Worm (Caenorhabditis elegans) whole organism, L1 larva: Measurements from ENCODE around the gene F49H12.7.

Experiments used
- ama-1 ChIP-seq: fragments of 150-350 bp; optimal IDR thresholded peaks from 2 replicates; lab custom pipeline; 2014
- ceh-8 ChIP-seq: fragments of 200-800 bp; sonication (Bioruptor generic); optimal IDR thresholded peaks from 2 replicates; lab custom pipeline; 2018; ENCODE audit warnings: mild to moderate bottlenecking, missing genetic modification characterization, moderate library complexity, missing compliant biosample characterization
- ceh-88 ChIP-seq: fragments of 200-800 bp; sonication (Bioruptor generic); IDR thresholded peaks from 2 replicates; pipeline ENCODE4 v1.3.6; 2022; ENCODE audit warnings: missing genetic modification characterization, missing compliant biosample characterization
- ceh-90 ChIP-seq: sonication (generic microtip); optimal IDR thresholded peaks from 2 replicates; lab custom pipeline; 2016; ENCODE audit warnings: missing genetic modification characterization, missing compliant biosample characterization
- dpl-1 ChIP-seq, 3 experiments: fragments of 150-350 bp in 2 of 3; sonication (generic microtip) in 1 of 3; optimal IDR thresholded peaks; 2 replicates each; lab custom pipeline; 2014 to 2017; ENCODE audit warnings: missing biosample characterization in 3 of 3, missing genetic modification characterization in 3 of 3, missing genetic modification reagents in 3 of 3
- efl-1 ChIP-seq, 4 experiments: fragments of 150-350 bp; optimal IDR thresholded peaks in 3 of 4; peaks in 1 of 4; 1 replicate in 1 of 4; 2 replicates in 3 of 4; lab custom pipeline; 2014; ENCODE audit warnings: missing biosample characterization in 2 of 4, missing genetic modification characterization in 2 of 4, missing genetic modification reagents in 2 of 4
- efl-3 ChIP-seq: fragments of 200-800 bp; sonication (Bioruptor generic); optimal IDR thresholded peaks from 2 replicates; lab custom pipeline; 2018; ENCODE audit warnings: mild to moderate bottlenecking, missing genetic modification characterization, missing compliant biosample characterization
- egl-13 ChIP-seq: sonication (generic microtip); optimal IDR thresholded peaks from 2 replicates; lab custom pipeline; 2016; ENCODE audit warnings: missing genotype, missing genetic modification reagents, missing genetic modification characterization, missing compliant biosample characterization
- egl-27 ChIP-seq, 2 experiments: fragments of 150-350 bp in 1 of 2; sonication (generic microtip); optimal IDR thresholded peaks; 3 replicates each; lab custom pipeline; 2017 to 2018; ENCODE audit warnings: missing biosample characterization in 2 of 2, missing genetic modification characterization in 2 of 2, missing genetic modification reagents in 2 of 2
- elt-2 ChIP-seq: sonication (generic microtip); optimal IDR thresholded peaks from 2 replicates; lab custom pipeline; 2016; ENCODE audit warnings: missing genetic modification characterization, mild to moderate bottlenecking, inconsistent platforms, missing compliant biosample characterization, missing genetic modification reagents
- fkh-10 ChIP-seq: sonication (generic microtip); optimal IDR thresholded peaks from 2 replicates; lab custom pipeline; 2017; ENCODE audit warnings: missing biosample characterization, missing genetic modification reagents, missing genetic modification characterization
- hpl-2 ChIP-seq: fragments of 150-350 bp; optimal IDR thresholded peaks from 2 replicates; lab custom pipeline; 2014; ENCODE audit warnings: missing biosample characterization, missing genetic modification reagents, missing genetic modification characterization
- irx-1 ChIP-seq: sonication (generic microtip); optimal IDR thresholded peaks from 2 replicates; lab custom pipeline; 2016; ENCODE audit warnings: missing genetic modification characterization, missing compliant biosample characterization
- lin-15B ChIP-seq: fragments of 150-350 bp; sonication (generic microtip); optimal IDR thresholded peaks from 3 replicates; lab custom pipeline; 2014; ENCODE audit warnings: missing biosample characterization, missing genetic modification characterization
- lin-35 ChIP-seq, 2 experiments: fragments of 150-350 bp; optimal IDR thresholded peaks; 2 replicates each; lab custom pipeline; 2014; ENCODE audit warnings: missing biosample characterization in 2 of 2, missing genetic modification characterization in 2 of 2, missing genetic modification reagents in 2 of 2
- mdl-1 ChIP-seq, 2 experiments: fragments of 150-350 bp; optimal IDR thresholded peaks; 2 replicates each; lab custom pipeline; 2014 to 2017; ENCODE audit warnings: missing biosample characterization in 2 of 2, missing genetic modification characterization in 2 of 2, inconsistent platforms in 1 of 2
- mef-2 ChIP-seq: fragments of 150-350 bp; optimal IDR thresholded peaks from 2 replicates; lab custom pipeline; 2014; ENCODE audit warnings: missing biosample characterization, missing genetic modification characterization
- nhr-11 ChIP-seq: fragments of 150-350 bp; optimal IDR thresholded peaks from 2 replicates; lab custom pipeline; 2014; ENCODE audit warnings: missing biosample characterization, missing genetic modification characterization
- nhr-19 ChIP-seq: fragments of 200-800 bp; sonication (Bioruptor generic); conservative IDR thresholded peaks from 2 replicates; pipeline ENCODE4 v1.3.6; 2022; ENCODE audit warnings: missing genetic modification characterization, missing compliant biosample characterization
- nhr-28 ChIP-seq: fragments of 150-350 bp; optimal IDR thresholded peaks from 2 replicates; lab custom pipeline; 2014; ENCODE audit warnings: missing biosample characterization, missing genetic modification characterization
- nhr-71 ChIP-seq: sonication (generic microtip); optimal IDR thresholded peaks from 2 replicates; lab custom pipeline; 2016; ENCODE audit warnings: mild to moderate bottlenecking, missing genetic modification characterization, moderate library complexity, missing compliant biosample characterization
- nhr-76 ChIP-seq: sonication (generic microtip); optimal IDR thresholded peaks from 2 replicates; lab custom pipeline; 2017; ENCODE audit warnings: missing biosample characterization, missing genetic modification characterization
- nhr-77 ChIP-seq: fragments of 150-350 bp; optimal IDR thresholded peaks from 2 replicates; lab custom pipeline; 2014; ENCODE audit warnings: missing biosample characterization, missing genetic modification characterization
- nhr-90 ChIP-seq: sonication (generic microtip); optimal IDR thresholded peaks from 2 replicates; lab custom pipeline; 2016; ENCODE audit warnings: mild to moderate bottlenecking, missing genetic modification characterization, missing compliant biosample characterization; ENCODE audit not compliant: poor library complexity
- pax-3 ChIP-seq: fragments of 200-800 bp; sonication (Bioruptor generic); optimal IDR thresholded peaks from 2 replicates; lab custom pipeline; 2018; ENCODE audit warnings: mild to moderate bottlenecking, missing genetic modification characterization, moderate library complexity, missing compliant biosample characterization
- sox-4 ChIP-seq: sonication (generic microtip); optimal IDR thresholded peaks from 2 replicates; lab custom pipeline; 2016; ENCODE audit warnings: missing genetic modification characterization, missing compliant biosample characterization
- sup-37 ChIP-seq: fragments of 200-800 bp; sonication (Bioruptor generic); optimal IDR thresholded peaks from 2 replicates; lab custom pipeline; 2018; ENCODE audit warnings: mild to moderate bottlenecking, missing genetic modification characterization, missing compliant biosample characterization
- swsn-7 ChIP-seq: sonication (generic microtip); optimal IDR thresholded peaks from 2 replicates; lab custom pipeline; 2016; ENCODE audit warnings: missing genetic modification characterization, missing compliant biosample characterization
- tbx-2 ChIP-seq: sonication (generic microtip); optimal IDR thresholded peaks from 2 replicates; lab custom pipeline; 2016; ENCODE audit warnings: missing genetic modification characterization, missing compliant biosample characterization
- tlp-1 ChIP-seq: fragments of 150-350 bp; optimal IDR thresholded peaks from 2 replicates; lab custom pipeline; 2014; ENCODE audit warnings: missing biosample characterization, missing genetic modification characterization
- unc-30 ChIP-seq: sonication (generic microtip); optimal IDR thresholded peaks from 2 replicates; lab custom pipeline; 2017; ENCODE audit warnings: missing biosample characterization, missing genetic modification characterization
- unc-62 ChIP-seq: fragments of 150-350 bp; optimal IDR thresholded peaks from 2 replicates; lab custom pipeline; 2014; ENCODE audit warnings: missing biosample characterization, missing genetic modification reagents, missing genetic modification characterization

The F49H12.7 gene

DNA sequence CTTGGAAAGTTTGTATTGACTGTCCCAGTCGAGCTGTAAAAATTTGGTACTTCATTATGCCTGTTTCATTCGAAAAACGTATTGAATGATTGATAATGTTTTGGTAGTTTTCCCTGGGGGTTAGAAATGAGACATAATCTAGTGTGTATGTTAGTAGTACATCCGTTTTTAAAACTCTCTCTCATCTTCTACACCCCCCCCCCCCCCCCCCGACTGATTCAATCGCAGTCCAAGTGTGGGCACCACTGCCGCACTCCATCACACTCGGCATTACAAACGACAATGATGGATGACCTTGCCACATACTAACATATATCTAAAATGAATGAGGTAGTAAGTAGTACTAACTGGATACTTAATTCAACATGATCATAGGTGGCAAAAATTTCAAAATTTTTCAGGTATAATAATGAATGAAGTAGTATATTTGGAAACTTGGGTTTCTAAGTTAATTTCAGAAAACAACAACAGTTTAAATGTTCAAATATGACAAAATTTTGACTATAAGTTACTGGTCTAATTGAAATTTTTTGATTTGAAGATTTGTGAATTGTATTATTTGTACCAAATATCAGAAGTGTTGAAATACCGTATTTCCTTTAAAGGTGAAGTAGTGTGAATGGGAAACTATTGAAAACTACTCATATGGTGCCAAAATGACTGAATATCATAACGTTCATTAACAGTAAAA is 23.2 kb upstream of the F49H12.7 start (continued):
- TF ChIP-seq irx-1 (tag; lab: Kevin White, UChicago) (no peak), nhr-71 (tag; lab: Kevin White, UChicago) (no peak), ceh-90 (tag; lab: Kevin White, UChicago) (no peak), ceh-88 (GFP tag; lab: Robert Waterston, UW) (no peak), nhr-11 (no peak), efl-3 (GFP tag; lab: Kevin White, UChicago) (no peak), pax-3 (tag; lab: Kevin White, UChicago) (no peak), tlp-1 (no peak), ama-1 (no peak), lin-15B (tag; lab: Kevin White, UChicago) (no peak), nhr-77 (tag; lab: Kevin White, UChicago) (no peak)

DNA sequence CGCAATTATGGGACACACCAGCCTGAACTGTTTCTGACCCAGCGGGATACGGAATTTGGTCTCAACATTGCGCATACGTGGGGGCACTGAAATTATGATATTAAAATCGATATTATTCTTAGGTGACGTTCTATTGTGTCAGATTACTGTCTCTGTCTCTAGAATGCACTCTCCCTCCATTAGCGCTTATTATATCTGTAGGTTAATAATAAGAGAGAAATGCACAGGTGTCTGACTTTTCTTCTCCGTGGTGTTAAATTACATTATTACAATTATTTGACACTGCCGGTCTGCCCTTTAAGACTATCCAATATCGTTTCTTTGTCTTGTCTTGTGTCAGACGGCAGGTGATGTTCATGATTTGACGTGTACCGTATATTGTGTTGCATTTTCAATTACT is 22.2 kb upstream of the F49H12.7 start:
- TF ChIP-seq tlp-1 (no peak), elt-2 (no peak), unc-30 (tag; lab: Kevin White, UChicago) (no peak), sup-37 (GFP tag; lab: Kevin White, UChicago) (no peak), nhr-71 (tag; lab: Kevin White, UChicago) (no peak), lin-35 (GFP tag; optimal IDR thresholded peaks at IDR 0.05; lab: Kevin White, UChicago) (no peak), nhr-76 (tag; lab: Kevin White, UChicago) (no peak), swsn-7 (tag; lab: Kevin White, UChicago) (no peak), sox-4 (tag; lab: Kevin White, UChicago) (no peak), fkh-10 (GFP tag; lab: Kevin White, UChicago) (no peak), nhr-28 (tag; lab: Kevin White, UChicago) (no peak), nhr-90 (tag; lab: Kevin White, UChicago) (no peak), mef-2 (tag; lab: Kevin White, UChicago) (no peak), mdl-1 (tag; optimal IDR thresholded peaks at IDR 0.05; lab: Kevin White, UChicago) (no peak)

DNA sequence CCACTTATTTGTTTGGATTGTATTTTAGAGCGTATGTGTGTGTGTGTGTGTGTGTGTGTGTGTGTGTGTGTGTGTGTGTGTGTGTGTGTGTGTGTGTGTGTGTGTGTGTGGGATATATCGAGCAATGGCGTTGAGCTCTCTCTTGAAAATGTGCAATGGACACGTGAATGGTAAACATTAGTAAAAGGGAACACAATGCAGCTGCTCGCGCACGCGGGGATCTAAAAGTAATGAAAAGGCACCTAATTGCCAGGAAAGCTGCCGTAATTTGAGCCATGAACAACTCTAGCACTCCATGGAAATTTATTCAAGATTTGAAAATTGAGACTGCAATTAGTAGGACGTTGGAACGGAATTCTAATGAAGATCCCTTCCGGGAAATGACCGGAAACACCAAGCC is 21.6 kb upstream of the F49H12.7 start:
- no peak for TF ChIP-seq dpl-1 (GFP tag; optimal IDR thresholded peaks at IDR 0.05; lab: Kevin White, UChicago)
- peak; percentile 13 for TF ChIP-seq nhr-71 (tag; lab: Kevin White, UChicago)
- TF ChIP-seq nhr-19, result peak; percentile 32; the same call in 1 of the 2 replicates
- TF ChIP-seq irx-1 (tag; lab: Kevin White, UChicago), result no peak
- TF ChIP-seq tbx-2 (tag; lab: Kevin White, UChicago), result peak; percentile 6
- no peak for TF ChIP-seq nhr-90 (tag; lab: Kevin White, UChicago)

DNA sequence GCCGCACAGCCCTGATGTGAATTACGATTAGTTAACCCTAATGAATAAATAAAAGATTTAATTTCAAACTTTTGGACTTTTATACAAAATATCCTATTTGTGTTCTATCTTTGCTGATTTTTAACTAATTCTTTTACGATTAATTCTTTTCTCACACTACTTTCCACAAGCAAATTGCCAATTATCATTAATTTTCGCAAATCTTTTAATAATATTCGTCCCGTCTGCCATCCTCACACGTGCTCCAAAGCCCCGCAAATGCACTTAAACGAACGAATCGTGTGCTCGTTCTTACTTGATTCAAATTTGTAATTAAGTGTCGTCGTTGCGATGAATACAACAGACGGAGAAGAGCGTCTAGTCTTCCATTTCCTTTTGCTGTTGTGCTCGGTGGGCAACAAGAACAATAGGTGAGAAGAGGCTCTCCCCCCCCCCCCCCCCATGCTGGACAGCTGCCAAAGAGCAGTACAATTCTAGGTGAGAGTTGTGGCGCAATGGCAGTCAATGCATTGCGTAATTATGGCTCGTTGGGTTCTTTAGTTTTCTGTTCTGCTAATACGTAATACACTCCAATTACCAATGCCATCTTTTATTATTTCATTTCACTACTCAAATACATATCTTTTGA is 20.2 kb upstream of the F49H12.7 start:
- TF ChIP-seq ceh-8 (GFP tag; lab: Kevin White, UChicago) (peak; percentile 37), irx-1 (tag; lab: Kevin White, UChicago) (no peak), efl-1 (optimal IDR thresholded peaks at IDR 0.05; lab: Kevin White, UChicago) (no peak), efl-1 (GFP tag; optimal IDR thresholded peaks at IDR 0.05 in 1 of 2; lab: Kevin White, UChicago) (no peak), egl-27 (tag; optimal IDR thresholded peaks at IDR 0.05; lab: Kevin White, UChicago) (no peak), unc-62 (GFP tag; lab: Kevin White, UChicago) (no peak), egl-13 (tag; lab: Kevin White, UChicago) (no peak), hpl-2 (GFP tag; lab: Kevin White, UChicago) (no peak), unc-30 (tag; lab: Kevin White, UChicago) (no peak)
